Fruit fly (Drosophila melanogaster): ENCODE measurements around the gene Obp99d.

- no peak for TF ChIP-seq pan (optimal IDR thresholded peaks at IDR 0.05)
- TF ChIP-seq usp (GFP tag; optimal IDR thresholded peaks at IDR 0.05): no peak
- no peak for TF ChIP-seq CG8478 (optimal IDR thresholded peaks at IDR 0.05)
- no peak for TF ChIP-seq psq (optimal IDR thresholded peaks at IDR 0.05)
- no peak for TF ChIP-seq EcR (GFP tag; optimal IDR thresholded peaks at IDR 0.05)
- no peak for TF ChIP-seq Dll (optimal IDR thresholded peaks at IDR 0.05)
These were observed 8.5 kb upstream of the Obp99d start for dm6 chr3R:29705789-29706303.

All from whole organism.